Fruit fly (Drosophila melanogaster): ENCODE data around the gene Peritrophin-A.
"Not testable (repeated sequence)": the region's sequence is repeated elsewhere in the genome, so short reads cannot be mapped to it uniquely, and the experiment has no call there.

Gene Peritrophin-A

DNA sequence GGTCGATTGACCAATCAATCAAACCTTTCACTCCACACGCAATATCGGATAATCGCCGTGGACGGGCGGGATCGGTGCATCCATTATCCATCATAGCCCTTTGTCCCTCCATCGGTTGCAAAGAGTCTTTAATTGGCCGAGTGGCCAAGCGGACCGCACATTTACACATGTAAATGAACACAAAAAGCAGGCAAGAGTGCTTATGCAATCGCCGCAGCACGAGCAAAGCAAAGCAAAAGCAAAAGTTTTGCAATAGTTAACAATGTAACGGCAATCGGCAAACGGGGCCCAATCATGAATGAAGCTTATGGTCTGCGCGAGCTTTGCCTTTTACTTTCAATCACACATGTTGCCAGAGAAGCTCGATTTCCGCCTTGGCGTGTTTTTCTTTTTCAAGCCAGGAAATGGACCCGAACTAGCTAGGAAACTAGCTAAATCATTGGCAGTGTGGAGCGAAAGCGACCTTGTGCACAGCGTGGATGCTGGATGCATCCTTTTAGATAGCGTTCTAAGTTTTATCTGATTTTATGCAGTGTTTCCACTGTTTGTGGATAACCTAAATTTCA is 1.1 kb upstream of the Peritrophin-A start:
- no peak for TF ChIP-seq Dll (optimal IDR thresholded peaks at IDR 0.05)
- TF ChIP-seq EcR (GFP tag; optimal IDR thresholded peaks at IDR 0.05): no peak
- no peak for TF ChIP-seq usp (GFP tag; optimal IDR thresholded peaks at IDR 0.05)
- TF ChIP-seq psq (optimal IDR thresholded peaks at IDR 0.05): no peak
- no peak for TF ChIP-seq pan (optimal IDR thresholded peaks at IDR 0.05)
- no peak for TF ChIP-seq CG8478 (optimal IDR thresholded peaks at IDR 0.05)

DNA sequence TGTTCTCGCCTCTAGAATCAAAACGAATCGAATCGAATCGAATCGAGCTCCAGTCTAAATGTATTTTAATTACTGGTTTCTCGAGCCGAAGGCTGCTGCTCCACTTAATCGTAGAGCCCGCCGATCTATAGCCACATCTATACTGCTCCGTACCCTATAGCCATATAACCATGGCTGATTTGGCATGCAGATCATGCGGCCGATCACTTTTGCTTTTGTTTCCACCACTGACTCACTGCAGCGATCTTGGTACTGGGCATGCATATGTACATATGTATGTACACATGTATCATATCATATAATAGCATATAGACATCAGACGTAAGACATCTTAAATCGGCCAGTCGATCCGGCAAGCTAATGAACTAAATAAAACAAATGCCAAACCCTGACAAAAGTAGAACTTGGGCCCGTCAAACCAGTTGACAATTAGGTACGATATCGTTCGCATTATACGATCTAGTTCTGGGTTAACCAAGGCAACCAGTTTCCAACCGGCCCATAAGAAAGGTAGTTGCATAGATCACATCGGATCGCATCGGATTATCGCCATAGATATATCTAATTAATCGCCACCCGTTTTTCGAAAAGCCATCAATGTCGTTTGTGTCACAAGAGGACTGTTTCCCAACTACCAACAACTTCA is 894 bp downstream of the Peritrophin-A start:
- no peak for TF ChIP-seq psq (optimal IDR thresholded peaks at IDR 0.05)

- TF ChIP-seq pan (optimal IDR thresholded peaks at IDR 0.05): no peak
- no peak for TF ChIP-seq CG8478 (optimal IDR thresholded peaks at IDR 0.05)
- no peak for TF ChIP-seq psq (optimal IDR thresholded peaks at IDR 0.05)
- TF ChIP-seq EcR (GFP tag; optimal IDR thresholded peaks at IDR 0.05): no peak
- no peak for TF ChIP-seq usp (GFP tag; optimal IDR thresholded peaks at IDR 0.05)
- TF ChIP-seq Dll (optimal IDR thresholded peaks at IDR 0.05): no peak
Measured at dm6 chrX:20247710-20248109, 3.3 kb downstream of the Peritrophin-A start.

DNA sequence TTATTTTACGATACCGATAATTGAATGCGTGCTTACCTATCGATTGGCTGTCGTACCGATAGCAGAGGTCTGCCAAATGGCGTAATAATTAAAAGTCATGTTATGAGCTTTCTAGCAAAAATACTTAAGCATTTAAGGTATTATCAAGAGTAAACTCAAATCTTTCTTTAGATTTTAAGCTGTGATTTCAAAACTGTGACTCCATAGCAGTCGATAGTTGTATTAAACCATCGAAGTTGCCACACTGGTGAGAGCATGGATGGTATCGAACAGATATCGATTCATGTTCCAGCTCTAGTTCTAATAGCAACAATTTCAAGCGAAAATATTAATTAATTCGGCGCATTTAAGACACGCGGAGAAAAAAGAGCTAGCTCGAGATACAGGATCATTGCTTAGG is 6.6 kb downstream of the Peritrophin-A start, which contains the start of the genes CG17068 and Rab10:
CG17068 (minus strand) TSS at position 25 of the 400 bp plus-strand sequence.
Rab10 (plus strand) TSS at position 270 of the 400 bp plus-strand sequence.
- TF ChIP-seq usp (GFP tag; optimal IDR thresholded peaks at IDR 0.05) (no peak), pan (optimal IDR thresholded peaks at IDR 0.05) (no peak), psq (optimal IDR thresholded peaks at IDR 0.05) (no peak), CG8478 (optimal IDR thresholded peaks at IDR 0.05) (no peak), Dll (optimal IDR thresholded peaks at IDR 0.05) (no peak), EcR (GFP tag; optimal IDR thresholded peaks at IDR 0.05) (no peak)

DNA sequence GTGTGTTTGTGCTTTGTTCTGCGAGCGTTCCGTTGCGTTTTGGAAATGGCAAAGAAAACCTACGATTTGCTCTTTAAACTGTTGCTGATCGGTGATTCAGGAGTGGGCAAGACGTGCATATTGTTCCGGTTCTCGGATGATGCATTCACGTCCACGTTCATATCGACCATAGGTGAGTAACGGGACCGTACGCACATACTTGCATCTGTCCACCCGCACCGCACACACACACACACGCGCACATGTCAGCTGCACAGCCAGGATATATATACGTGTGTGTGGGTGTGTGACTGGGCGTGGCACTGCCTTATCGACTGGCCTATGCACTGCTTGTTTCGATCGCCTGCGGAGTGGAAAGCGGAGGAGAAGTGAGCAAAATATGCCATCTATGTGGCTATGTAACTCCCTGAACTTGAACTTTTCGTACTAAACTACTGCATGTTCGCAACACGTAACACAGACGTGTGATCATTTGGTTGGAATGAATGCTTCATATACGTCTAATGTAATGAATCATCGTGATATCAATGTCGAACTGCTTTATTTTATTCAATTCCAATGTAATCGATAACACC is 7.2 kb downstream of the Peritrophin-A start:
- TF ChIP-seq CG8478 (optimal IDR thresholded peaks at IDR 0.05) (no peak), EcR (GFP tag; optimal IDR thresholded peaks at IDR 0.05) (no peak), usp (GFP tag; optimal IDR thresholded peaks at IDR 0.05) (no peak), Dll (optimal IDR thresholded peaks at IDR 0.05) (no peak), psq (optimal IDR thresholded peaks at IDR 0.05) (no peak), pan (optimal IDR thresholded peaks at IDR 0.05) (no peak)

DNA sequence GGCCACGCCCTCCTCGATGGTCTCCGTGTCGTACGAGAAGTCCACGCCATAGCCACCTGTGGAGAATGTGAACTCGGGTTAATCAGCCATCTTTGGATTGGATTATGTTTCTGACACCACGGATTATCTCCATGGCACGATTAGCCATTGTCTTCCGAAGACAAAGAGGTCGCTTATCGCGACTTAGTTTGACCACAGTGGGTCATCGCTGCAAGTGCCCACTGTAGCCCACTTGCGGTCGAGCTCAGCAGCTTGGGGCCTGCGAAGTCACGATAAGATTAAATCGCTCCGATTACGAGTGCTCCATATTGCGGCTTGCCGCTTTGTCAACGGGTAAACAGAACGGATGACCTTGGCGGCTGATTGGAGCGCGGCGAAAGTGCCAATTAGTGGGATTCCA is 11.5 kb downstream of the Peritrophin-A start:
- no peak for TF ChIP-seq CG8478 (optimal IDR thresholded peaks at IDR 0.05)
- TF ChIP-seq psq (optimal IDR thresholded peaks at IDR 0.05): no peak
- no peak for TF ChIP-seq EcR (GFP tag; optimal IDR thresholded peaks at IDR 0.05)
- no peak for TF ChIP-seq pan (optimal IDR thresholded peaks at IDR 0.05)

dm6 chrX:20256849-20257590 is 12.6 kb downstream of the Peritrophin-A start, which contains the start of gene CG17065:
Gene CG17065, minus strand, starts transcription at chrX:20257199.
- TF ChIP-seq pan (optimal IDR thresholded peaks at IDR 0.05) (no peak), usp (GFP tag; optimal IDR thresholded peaks at IDR 0.05) (no peak), Dll (optimal IDR thresholded peaks at IDR 0.05) (no peak), EcR (GFP tag; optimal IDR thresholded peaks at IDR 0.05) (no peak), CG8478 (optimal IDR thresholded peaks at IDR 0.05) (no peak), psq (optimal IDR thresholded peaks at IDR 0.05) (no peak)

DNA sequence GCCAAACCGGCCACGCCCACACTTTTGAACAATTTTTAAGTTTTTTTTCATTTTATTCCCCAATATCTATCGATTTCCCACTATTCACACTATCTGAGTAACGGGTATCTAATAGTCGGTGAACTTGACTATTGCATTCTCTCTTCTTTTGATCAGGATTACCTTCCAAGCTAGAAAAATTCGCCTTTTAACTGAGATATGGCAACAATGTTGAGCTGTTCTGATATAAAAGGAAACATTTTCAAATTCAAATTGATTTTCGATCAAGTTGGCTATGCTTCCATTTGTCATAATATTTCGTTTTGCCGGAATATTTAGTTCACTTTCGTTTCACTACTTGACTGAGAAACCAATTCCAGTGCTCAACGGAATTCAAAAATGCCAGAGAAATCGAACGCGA is 14.5 kb downstream of the Peritrophin-A start, which contains the start of gene CG42577:
CG42577 (plus strand) TSS at position 301 of the 400 bp plus-strand sequence.
- not testable (repeated sequence) for TF ChIP-seq usp (GFP tag; optimal IDR thresholded peaks at IDR 0.05); psq (optimal IDR thresholded peaks at IDR 0.05); EcR (GFP tag; optimal IDR thresholded peaks at IDR 0.05)

DNA sequence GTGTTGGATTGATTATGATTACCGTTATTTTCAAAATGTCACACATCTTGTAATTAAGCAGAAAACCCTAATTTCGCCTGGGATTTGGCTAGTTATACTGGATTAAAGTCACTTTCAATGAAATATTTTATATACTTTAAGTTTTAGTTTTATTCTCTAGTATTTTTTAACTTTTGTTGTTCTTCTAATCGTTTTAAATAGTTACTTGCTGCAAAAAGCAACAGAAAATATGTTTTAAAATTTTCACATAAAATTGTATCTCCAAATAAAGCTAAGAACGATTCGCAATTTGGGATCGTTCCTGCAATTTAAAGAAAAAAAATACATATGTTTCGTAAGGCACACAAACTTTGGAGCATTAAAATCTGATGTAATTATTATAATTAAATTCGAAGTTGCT is 25.2 kb downstream of the Peritrophin-A start, which contains the start of gene Inx6:
Inx6 (minus strand) TSS at position 101 of the 400 bp plus-strand sequence.
- TF ChIP-seq pan (optimal IDR thresholded peaks at IDR 0.05) (no peak), Dll (optimal IDR thresholded peaks at IDR 0.05) (no peak), EcR (GFP tag; optimal IDR thresholded peaks at IDR 0.05) (no peak), psq (optimal IDR thresholded peaks at IDR 0.05) (no peak), usp (GFP tag; optimal IDR thresholded peaks at IDR 0.05) (no peak), CG8478 (optimal IDR thresholded peaks at IDR 0.05) (no peak)

Measured in whole organism.